Worm (Caenorhabditis elegans): ENCODE results near the gene C43F9.11.
A peak's percentile ranks its signal among the peaks of the same experiment; 100 is the strongest.

C43F9.11 gene

DNA sequence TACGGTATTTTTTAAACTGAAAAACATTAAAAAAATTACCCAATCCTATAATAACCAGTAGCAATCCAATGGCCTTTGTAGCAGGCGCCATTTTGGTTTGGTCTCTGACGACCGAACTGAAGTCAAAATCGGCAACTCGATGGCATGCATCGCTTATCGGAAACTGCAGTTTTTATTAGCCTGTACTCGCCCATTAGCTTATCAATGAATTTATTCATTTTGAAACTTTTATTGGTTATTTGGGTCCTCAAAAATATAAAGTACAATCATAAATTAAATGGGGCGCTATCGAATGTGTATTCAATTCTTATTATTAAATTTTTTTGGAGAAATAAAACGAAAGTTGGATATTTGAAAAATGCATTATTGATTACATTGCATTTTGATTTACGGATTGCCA, 32.1 kb downstream of the C43F9.11 start, which contains the start of gene R09H10.5 (continued):
- TF ChIP-seq ztf-11 (tag; optimal IDR thresholded peaks at IDR 0.05) (no peak), ctbp-1 (GFP tag; IDR thresholded peaks at IDR 0.05) (no peak), nhr-237 (tag; optimal IDR thresholded peaks at IDR 0.05) (no peak), rbr-2 (tag; optimal IDR thresholded peaks at IDR 0.05) (no peak), ceh-82 (tag; optimal IDR thresholded peaks at IDR 0.05) (no peak), nhr-11 (tag; optimal IDR thresholded peaks at IDR 0.05) (no peak), skn-1 (tag; optimal IDR thresholded peaks at IDR 0.05) (no peak), dmd-6 (GFP tag; IDR thresholded peaks at IDR 0.05) (peak; percentile 38; the same call in 1 of the 2 replicates), ceh-62 (tag; optimal IDR thresholded peaks at IDR 0.05) (no peak), dmd-9 (GFP tag; IDR thresholded peaks at IDR 0.05) (no peak), zip-2 (tag; optimal IDR thresholded peaks at IDR 0.05) (no peak), ceh-20 (GFP tag; IDR thresholded peaks at IDR 0.05) (peak; percentile 84), ama-1 (optimal IDR thresholded peaks at IDR 0.05) (no peak), hif-1 (tag; optimal IDR thresholded peaks at IDR 0.05) (no peak), lim-7 (GFP tag; IDR thresholded peaks at IDR 0.05) (no peak), pqm-1 (tag; optimal IDR thresholded peaks at IDR 0.05) (peak; percentile 79), lin-29 (GFP tag; IDR thresholded peaks at IDR 0.05) (no peak), php-3 (GFP tag; IDR thresholded peaks at IDR 0.05) (peak; percentile 98), snpc-4 (tag; optimal IDR thresholded peaks at IDR 0.05) (no peak), spr-1 (tag; optimal IDR thresholded peaks at IDR 0.05) (no peak), mes-2 (tag; optimal IDR thresholded peaks at IDR 0.05; ENCODE audit: poor library complexity, severe bottlenecking) (no peak), dpl-1 (GFP tag; optimal IDR thresholded peaks at IDR 0.05) (no peak), F10B5.3 (tag; optimal IDR thresholded peaks at IDR 0.05) (no peak), unc-62 (GFP tag; optimal IDR thresholded peaks at IDR 0.05 in 1 of 2) (no peak), unc-62 (tag; optimal IDR thresholded peaks at IDR 0.05) (no peak), daf-8 (GFP tag; IDR thresholded peaks at IDR 0.05) (no peak), nhr-28 (tag; optimal IDR thresholded peaks at IDR 0.05) (peak; percentile 36), nhr-41 (GFP tag; IDR thresholded peaks at IDR 0.05) (no peak), ceh-44 (GFP tag; IDR thresholded peaks at IDR 0.05) (no peak), F26F4.8 (GFP tag; conservative IDR thresholded peaks at IDR 0.05) (no peak), dmd-8 (GFP tag; IDR thresholded peaks at IDR 0.05) (no peak), jun-1 (tag; optimal IDR thresholded peaks at IDR 0.05) (no peak), egl-27 (tag; optimal IDR thresholded peaks at IDR 0.05) (no peak)

DNA sequence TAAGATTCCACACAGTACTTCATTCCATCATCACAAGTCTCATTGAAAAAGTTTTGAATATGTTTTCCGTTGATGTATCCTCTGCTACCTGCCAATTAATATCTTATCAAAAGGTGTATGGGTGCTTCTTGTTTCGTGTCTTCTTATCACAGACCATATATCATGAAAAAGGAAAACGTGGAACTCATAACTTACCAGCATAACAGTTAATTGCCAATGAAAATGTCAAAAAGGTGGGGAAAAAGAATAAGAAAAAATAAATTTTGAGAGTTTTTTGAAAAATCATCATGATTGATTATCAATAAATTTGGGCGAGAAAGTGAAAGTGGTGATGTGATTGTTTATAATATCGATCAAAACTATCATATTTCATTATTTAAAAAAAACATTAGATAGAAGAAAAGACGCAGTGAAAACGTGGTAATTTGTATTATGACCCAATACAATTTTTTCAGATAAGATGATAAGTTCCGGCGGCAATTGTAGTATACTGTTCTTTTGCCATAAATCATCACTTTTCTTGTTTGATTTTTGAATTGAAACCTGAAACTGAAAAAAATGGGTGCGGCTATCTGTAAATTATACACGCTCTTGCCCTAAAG, 34.4 kb downstream of the C43F9.11 start, which contains the start of gene F56C4.4:
TSS of gene F56C4.4 (minus strand) at position 315 of the 602 bp plus-strand sequence.
- TF ChIP-seq nhr-48 (tag; optimal IDR thresholded peaks at IDR 0.05) (peak; percentile 61), vab-7 (GFP tag; IDR thresholded peaks at IDR 0.05) (no peak), nhr-28 (tag; optimal IDR thresholded peaks at IDR 0.05) (peak; percentile 54), ceh-20 (GFP tag; IDR thresholded peaks at IDR 0.05) (peak; percentile 76), dve-1 (tag; optimal IDR thresholded peaks at IDR 0.05; ENCODE audit: insufficient read depth) (peak; percentile 58), php-3 (GFP tag; IDR thresholded peaks at IDR 0.05) (peak; percentile 95), hlh-11 (tag; optimal IDR thresholded peaks at IDR 0.05) (peak; percentile 69), unc-39 (tag; optimal IDR thresholded peaks at IDR 0.05) (no peak), nhr-77 (tag; optimal IDR thresholded peaks at IDR 0.05) (peak; percentile 30), ctbp-1 (GFP tag; IDR thresholded peaks at IDR 0.05) (no peak), daf-16 (GFP tag; optimal IDR thresholded peaks at IDR 0.05) (peak in 1 of 2 experiments; percentile 27), daf-16 (tag; optimal IDR thresholded peaks at IDR 0.05) (peak; percentile 53), ztf-11 (tag; optimal IDR thresholded peaks at IDR 0.05) (no peak), nhr-6 (tag; optimal IDR thresholded peaks at IDR 0.05) (no peak), dmd-6 (GFP tag; IDR thresholded peaks at IDR 0.05) (peak; percentile 80), pqm-1 (tag; optimal IDR thresholded peaks at IDR 0.05) (peak; percentile 35), cey-2 (tag; optimal IDR thresholded peaks at IDR 0.05; ENCODE audit: borderline replicate concordance, insufficient read depth) (peak; percentile 32), arid-1 (GFP tag; conservative IDR thresholded peaks at IDR 0.05) (no peak), mdt-29 (GFP tag; IDR thresholded peaks at IDR 0.05) (no peak), lir-3 (tag; optimal IDR thresholded peaks at IDR 0.05) (no peak), aha-1 (tag) (peak; percentile 20), T20F7.1 (GFP tag; optimal IDR thresholded peaks at IDR 0.05) (peak; percentile 53)

All from whole organism, L4 larva.